Fruit fly (Drosophila melanogaster) whole organism, adult: Measurements from ENCODE around the gene CG8765.

ENCODE experiments used
- CG11617 ChIP-seq: fragments of 200-800 bp; sonication (Bioruptor generic); optimal IDR thresholded peaks from 2 replicates; lab custom pipeline; 2017; ENCODE audit warnings: mild to moderate bottlenecking, missing biosample characterization, missing genetic modification reagents, missing genetic modification characterization
- CG12768 ChIP-seq: fragments of 200-800 bp; sonication (Bioruptor generic); optimal IDR thresholded peaks from 2 replicates; lab custom pipeline; 2017; ENCODE audit warnings: missing biosample characterization, missing genetic modification characterization, mild to moderate bottlenecking, moderate library complexity, missing genetic modification reagents
- CG14711 ChIP-seq: fragments of 200-800 bp; sonication (Bioruptor generic); optimal IDR thresholded peaks from 2 replicates; lab custom pipeline; 2018; ENCODE audit warnings: missing biosample characterization, mild to moderate bottlenecking, missing genetic modification characterization, moderate library complexity
- CG1620 ChIP-seq: fragments of 200-800 bp; sonication (Bioruptor generic); optimal IDR thresholded peaks from 2 replicates; lab custom pipeline; 2016; ENCODE audit warnings: missing biosample characterization, missing genetic modification characterization
- CG33017 ChIP-seq: fragments of 200-800 bp; sonication (Bioruptor generic); optimal IDR thresholded peaks from 2 replicates; lab custom pipeline; 2018; ENCODE audit warnings: missing biosample characterization, mild to moderate bottlenecking, missing genetic modification characterization, moderate library complexity
- CG5204 ChIP-seq: fragments of 200-800 bp; sonication (Bioruptor generic); optimal IDR thresholded peaks from 2 replicates; lab custom pipeline; 2016; ENCODE audit warnings: missing biosample characterization, missing genetic modification characterization
- CG7045 ChIP-seq: fragments of 200-800 bp; sonication (Bioruptor generic); optimal IDR thresholded peaks from 2 replicates; lab custom pipeline; 2017; ENCODE audit warnings: missing biosample characterization, mild to moderate bottlenecking, missing genetic modification characterization
- CG7101 ChIP-seq: fragments of 200-800 bp; sonication (Bioruptor generic); optimal IDR thresholded peaks from 2 replicates; lab custom pipeline; 2018; ENCODE audit warnings: missing biosample characterization, mild to moderate bottlenecking, missing genetic modification characterization, moderate library complexity
- Clk ChIP-seq: fragments of 200-800 bp; sonication (Bioruptor generic); optimal IDR thresholded peaks from 2 replicates; lab custom pipeline; 2017; ENCODE audit warnings: missing biosample characterization, missing genetic modification characterization
- Crg-1 ChIP-seq: fragments of 200-800 bp; sonication (Bioruptor generic); optimal IDR thresholded peaks from 2 replicates; lab custom pipeline; 2016; ENCODE audit warnings: missing biosample characterization, missing genetic modification characterization
- Hr96 ChIP-seq: fragments of 200-800 bp; sonication (Bioruptor generic); optimal IDR thresholded peaks from 2 replicates; lab custom pipeline; 2016; ENCODE audit warnings: missing biosample characterization, missing genetic modification characterization
- Mnt ChIP-seq: fragments of 200-800 bp; sonication (Bioruptor generic); optimal IDR thresholded peaks from 2 replicates; lab custom pipeline; 2016; ENCODE audit warnings: missing biosample characterization, mild to moderate bottlenecking, missing genetic modification characterization
- bab1 ChIP-seq: fragments of 200-800 bp; sonication (Bioruptor generic); optimal IDR thresholded peaks from 3 replicates; lab custom pipeline; 2019; ENCODE audit warnings: missing biosample characterization, mild to moderate bottlenecking, missing genetic modification characterization, moderate library complexity
- cic ChIP-seq: fragments of 200-800 bp; sonication (Bioruptor generic); optimal IDR thresholded peaks from 2 replicates; lab custom pipeline; 2017; ENCODE audit warnings: missing biosample characterization, mild to moderate bottlenecking, missing genetic modification characterization, moderate library complexity
- cnc ChIP-seq, 2 experiments: fragments of >200 bp; optimal IDR thresholded peaks; 2 replicates each; lab custom pipeline; 2017
- kay ChIP-seq: fragments of 200-800 bp; sonication (Bioruptor generic); peaks from one replicate; lab custom pipeline; 2016; ENCODE audit warnings: missing biosample characterization, missing genetic modification characterization, borderline replicate concordance
- ovo ChIP-seq: fragments of 200-800 bp; sonication (Bioruptor generic); optimal IDR thresholded peaks from 2 replicates; lab custom pipeline; 2016; ENCODE audit warnings: missing biosample characterization, missing genetic modification characterization
- pad ChIP-seq: fragments of 200-800 bp; sonication (Bioruptor generic); optimal IDR thresholded peaks from 3 replicates; lab custom pipeline; 2017; ENCODE audit warnings: missing biosample characterization, missing genetic modification characterization, mild to moderate bottlenecking, moderate library complexity, missing genetic modification reagents
- tj ChIP-seq: fragments of 200-800 bp; sonication (Bioruptor generic); optimal IDR thresholded peaks from 3 replicates; lab custom pipeline; 2017; ENCODE audit warnings: missing biosample characterization, mild to moderate bottlenecking, missing genetic modification characterization, moderate library complexity
- toe ChIP-seq: fragments of 200-800 bp; sonication (Bioruptor generic); optimal IDR thresholded peaks from 2 replicates; lab custom pipeline; 2016; ENCODE audit warnings: missing biosample characterization, missing genetic modification characterization

The CG8765 gene

dm6 chr3L:19649374-19649948, 37.7 kb downstream of the CG8765 start, which contains the start of gene Oat:
Gene Oat (minus strand): TSS chr3L:19649851.
- TF ChIP-seq bab1 (GFP tag; lab: Kevin White, UChicago) (peak; percentile 35), CG5204 (GFP tag; lab: Kevin White, UChicago) (no peak)

dm6 chr3L:19648648-19649047, 38.5 kb downstream of the CG8765 start:
- TF ChIP-seq tj (GFP tag; lab: Kevin White, UChicago) (no peak), Crg-1 (no peak)

dm6 chr3L:19646292-19646691, 40.9 kb downstream of the CG8765 start:
- TF ChIP-seq cic (GFP tag; lab: Kevin White, UChicago) (no peak), Crg-1 (no peak), tj (GFP tag; lab: Kevin White, UChicago) (no peak), CG11617 (GFP tag; lab: Kevin White, UChicago) (no peak), ovo (GFP tag; lab: Kevin White, UChicago) (no peak), CG7045 (GFP tag; lab: Kevin White, UChicago) (no peak), CG1620 (GFP tag; lab: Kevin White, UChicago) (no peak), kay (GFP tag; lab: Kevin White, UChicago) (no peak), bab1 (GFP tag; lab: Kevin White, UChicago) (no peak)

dm6 chr3L:19642448-19643020, 44.6 kb downstream of the CG8765 start, which contains the start of gene Rnf146:
Gene Rnf146 (minus strand): TSS chr3L:19642816.
- TF ChIP-seq CG7101 (peak; percentile 34), bab1 (GFP tag; lab: Kevin White, UChicago) (peak; percentile 63), CG33017 (tag; lab: Kevin White, UChicago) (peak; percentile 14), pad (peak; percentile 25), ovo (GFP tag; lab: Kevin White, UChicago) (no peak), Mnt (no peak)

DNA sequence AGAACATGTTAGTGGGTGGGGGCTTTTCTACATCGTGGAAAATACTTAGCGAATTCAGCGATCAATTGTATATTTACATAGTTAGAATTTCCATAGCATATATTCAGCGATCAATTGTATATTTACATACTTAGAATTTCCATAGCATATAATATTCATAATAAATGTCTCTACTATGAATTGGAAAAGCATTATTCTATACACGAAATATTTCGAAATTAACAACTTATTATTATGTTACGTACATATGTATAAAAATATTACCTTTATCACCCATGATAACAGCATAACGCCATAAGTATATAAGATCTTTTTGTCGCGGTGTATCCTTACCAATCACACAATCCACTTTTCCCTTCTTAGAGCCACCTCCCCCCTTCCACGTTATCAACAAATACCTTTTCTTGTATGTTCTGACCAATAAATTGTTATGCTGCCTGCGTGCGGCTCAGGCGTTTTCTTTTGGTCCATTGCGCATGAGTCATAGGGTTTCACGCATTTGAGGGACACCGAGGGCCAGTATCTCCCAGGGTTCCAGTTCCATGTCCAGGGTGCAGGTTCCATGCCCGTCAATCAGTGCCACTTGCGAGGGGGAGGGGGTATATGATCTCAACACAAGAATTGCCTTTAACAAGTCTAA, 50.2 kb downstream of the CG8765 start:
- TF ChIP-seq Hr96 (GFP tag; lab: Kevin White, UChicago) (no peak), pad (no peak), Clk (no peak), CG14711 (tag; lab: Kevin White, UChicago) (no peak), toe (GFP tag; lab: Kevin White, UChicago) (no peak), CG33017 (tag; lab: Kevin White, UChicago) (no peak), cnc (optimal IDR thresholded peaks at IDR 0.05; lab: Kevin White, UChicago) (no peak), tj (GFP tag; lab: Kevin White, UChicago) (no peak), CG5204 (GFP tag; lab: Kevin White, UChicago) (no peak), kay (GFP tag; lab: Kevin White, UChicago) (no peak), bab1 (GFP tag; lab: Kevin White, UChicago) (no peak), cic (GFP tag; lab: Kevin White, UChicago) (no peak), Crg-1 (no peak)

- no peak for TF ChIP-seq Crg-1
- TF ChIP-seq tj (GFP tag; lab: Kevin White, UChicago), result peak; percentile 49
- TF ChIP-seq CG11617 (GFP tag; lab: Kevin White, UChicago), result no peak
Observed at dm6 chr3L:19635478-19635996, 51.6 kb downstream of the CG8765 start, which contains the start of gene wnd. Gene wnd (minus strand): TSS chr3L:19635783.

DNA sequence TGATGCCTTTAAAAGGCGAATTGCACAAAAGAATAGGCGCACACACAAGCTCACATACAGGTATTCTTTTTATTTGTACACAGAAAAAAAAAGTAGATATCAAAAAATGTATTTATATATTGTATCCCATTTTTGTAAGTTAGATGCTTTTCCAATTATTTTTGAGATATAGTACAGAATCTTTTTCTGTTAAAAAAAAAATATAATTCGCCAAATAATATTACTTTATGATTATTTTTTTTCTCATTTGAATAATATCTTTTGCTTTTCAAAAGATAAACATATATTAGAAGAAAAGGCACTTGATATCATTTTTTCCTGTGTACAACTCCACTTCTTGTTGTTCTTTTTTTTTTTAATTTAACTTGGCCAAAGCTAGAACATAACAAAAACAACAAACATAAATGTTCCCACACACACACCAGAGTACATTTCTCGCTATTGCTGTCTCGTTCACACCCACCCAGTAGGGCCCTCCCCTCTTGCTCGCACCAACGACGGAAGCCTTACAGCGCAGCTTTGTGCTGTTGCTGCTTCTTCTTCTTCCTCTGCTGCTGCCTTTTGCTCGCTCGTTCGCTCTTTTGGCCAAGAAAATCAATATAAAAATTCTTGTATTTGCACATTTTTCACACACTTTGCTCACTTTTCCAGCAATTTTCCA, 52.2 kb downstream of the CG8765 start:
- TF ChIP-seq ovo (GFP tag; lab: Kevin White, UChicago), result no peak
- no peak for TF ChIP-seq cnc (optimal IDR thresholded peaks at IDR 0.05; lab: Kevin White, UChicago)
- TF ChIP-seq pad, result peak; percentile 29
- peak; percentile 65 for TF ChIP-seq tj (GFP tag; lab: Kevin White, UChicago)
- peak; percentile 13 for TF ChIP-seq CG5204 (GFP tag; lab: Kevin White, UChicago)
- TF ChIP-seq CG11617 (GFP tag; lab: Kevin White, UChicago), result peak; percentile 41
- peak; percentile 69 for TF ChIP-seq kay (GFP tag; lab: Kevin White, UChicago)
- no peak for TF ChIP-seq Mnt
- no peak for TF ChIP-seq toe (GFP tag; lab: Kevin White, UChicago)
- peak; percentile 84 for TF ChIP-seq CG7101
- no peak for TF ChIP-seq Crg-1
- TF ChIP-seq CG33017 (tag; lab: Kevin White, UChicago), result peak; percentile 71
- TF ChIP-seq bab1 (GFP tag; lab: Kevin White, UChicago), result peak; percentile 87
- TF ChIP-seq cic (GFP tag; lab: Kevin White, UChicago), result no peak
- TF ChIP-seq CG7045 (GFP tag; lab: Kevin White, UChicago), result peak; percentile 75
- TF ChIP-seq CG12768 (GFP tag; lab: Kevin White, UChicago), result peak; percentile 28
- peak; percentile 90 for TF ChIP-seq CG14711 (tag; lab: Kevin White, UChicago)
- TF ChIP-seq Hr96 (GFP tag; lab: Kevin White, UChicago), result peak; percentile 36
